Worm (Caenorhabditis elegans): ENCODE data around the gene zipt-17.

DNA sequence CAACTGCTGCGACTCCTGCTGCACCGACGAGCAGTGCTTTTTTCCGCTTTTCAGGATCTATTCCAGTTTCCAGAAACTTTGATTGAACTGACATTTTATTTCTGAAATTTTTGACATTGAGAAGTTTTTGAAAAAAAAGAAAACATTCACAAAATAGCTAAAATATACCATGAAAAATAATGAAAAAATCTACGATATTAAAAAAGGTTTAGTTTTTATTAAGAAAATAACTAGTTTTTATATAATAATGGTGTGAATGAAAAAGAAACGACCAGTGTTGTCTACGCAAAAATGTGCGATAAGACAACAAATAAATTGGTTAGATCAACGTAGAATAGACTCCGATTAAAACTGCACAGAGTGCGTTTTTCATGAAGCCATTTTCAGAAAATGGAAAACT is 38.3 kb upstream of the zipt-17 start, which contains the start of gene pmp-4:
- TF ChIP-seq nhr-10 (tag; optimal IDR thresholded peaks at IDR 0.05) (no peak), lsy-2 (tag; optimal IDR thresholded peaks at IDR 0.05) (no peak), snpc-4 (tag; optimal IDR thresholded peaks at IDR 0.05) (no peak), unc-62 (GFP tag; optimal IDR thresholded peaks at IDR 0.05) (no peak), alr-1 (tag; optimal IDR thresholded peaks at IDR 0.05) (no peak), ztf-11 (tag; optimal IDR thresholded peaks at IDR 0.05) (no peak), ama-1 (optimal IDR thresholded peaks at IDR 0.05) (no peak), fos-1 (tag; optimal IDR thresholded peaks at IDR 0.05) (peak; percentile 10), nhr-23 (tag; optimal IDR thresholded peaks at IDR 0.05) (no peak), mdl-1 (tag; optimal IDR thresholded peaks at IDR 0.05) (no peak), unc-39 (tag; optimal IDR thresholded peaks at IDR 0.05) (no peak), nhr-237 (tag; optimal IDR thresholded peaks at IDR 0.05) (no peak), ztf-4 (tag; optimal IDR thresholded peaks at IDR 0.05) (no peak), lin-13 (GFP tag; optimal IDR thresholded peaks at IDR 0.05) (no peak)
